Worm (Caenorhabditis elegans) whole organism, L3 larva: ENCODE data around the gene Y73B6BL.27.

ENCODE experiments used
- R02D3.7 ChIP-seq: fragments of 150-350 bp; optimal IDR thresholded peaks from 2 replicates; lab custom pipeline; 2014; ENCODE audit warnings: missing biosample characterization, missing genetic modification characterization
- ZK546.5 ChIP-seq: sonication (generic microtip); optimal IDR thresholded peaks from 2 replicates; lab custom pipeline; 2017; ENCODE audit warnings: missing biosample characterization, missing genetic modification characterization
- aly-2 ChIP-seq: fragments of 150-350 bp; optimal IDR thresholded peaks from 2 replicates; lab custom pipeline; 2014; ENCODE audit warnings: missing biosample characterization, missing genetic modification characterization
- ama-1 ChIP-seq: fragments of 150-350 bp; optimal IDR thresholded peaks from 2 replicates; lab custom pipeline; 2018
- ceh-16 ChIP-seq: sonication (generic microtip); optimal IDR thresholded peaks from 2 replicates; lab custom pipeline; 2017; ENCODE audit warnings: missing biosample characterization, missing genetic modification characterization
- ceh-9 ChIP-seq: sonication (generic microtip); optimal IDR thresholded peaks from 2 replicates; lab custom pipeline; 2018; ENCODE audit warnings: missing biosample characterization, missing genetic modification characterization
- daf-12 ChIP-seq: fragments of 150-350 bp; optimal IDR thresholded peaks from 2 replicates; lab custom pipeline; 2014; ENCODE audit warnings: missing biosample characterization, missing genetic modification reagents, missing genetic modification characterization
- egl-27 ChIP-seq: sonication (generic microtip); optimal IDR thresholded peaks from 4 replicates; lab custom pipeline; 2017; ENCODE audit warnings: missing biosample characterization, missing genetic modification reagents, missing genetic modification characterization
- egl-5 ChIP-seq: fragments of 150-350 bp; optimal IDR thresholded peaks from 2 replicates; lab custom pipeline; 2017; ENCODE audit warnings: missing biosample characterization, missing genetic modification reagents, missing genetic modification characterization, inconsistent platforms
- elt-1 ChIP-seq: fragments of 150-350 bp; optimal IDR thresholded peaks from 2 replicates; lab custom pipeline; 2014; ENCODE audit warnings: missing biosample characterization, missing genetic modification characterization
- elt-2 ChIP-seq: sonication (generic microtip); optimal IDR thresholded peaks from 2 replicates; lab custom pipeline; 2016; ENCODE audit warnings: missing genetic modification reagents, mild to moderate bottlenecking, missing genetic modification characterization, missing compliant biosample characterization
- elt-3 ChIP-seq, 3 experiments: fragments of 150-350 bp in 1 of 3; sonication (generic microtip) in 2 of 3; optimal IDR thresholded peaks; 2 replicates in 2 of 3; 4 replicates in 1 of 3; lab custom pipeline; 2014 to 2017; ENCODE audit warnings: missing biosample characterization in 3 of 3, missing genetic modification characterization in 3 of 3
- eor-1 ChIP-seq, 2 experiments: fragments of 150-350 bp; optimal IDR thresholded peaks; 2 replicates each; lab custom pipeline; 2014 to 2018; ENCODE audit warnings: missing biosample characterization in 2 of 2, missing genetic modification characterization in 2 of 2
- fkh-10 ChIP-seq: sonication (generic microtip); optimal IDR thresholded peaks from 2 replicates; lab custom pipeline; 2017; ENCODE audit warnings: missing biosample characterization, missing genetic modification reagents, missing genetic modification characterization
- fkh-2 ChIP-seq: fragments of 150-350 bp; optimal IDR thresholded peaks from 2 replicates; lab custom pipeline; 2014; ENCODE audit warnings: missing biosample characterization, missing genetic modification reagents, missing genetic modification characterization
- fos-1 ChIP-seq: fragments of 150-350 bp; optimal IDR thresholded peaks from 2 replicates; lab custom pipeline; 2014; ENCODE audit warnings: missing biosample characterization, missing genetic modification characterization
- hmg-11 ChIP-seq: sonication (generic microtip); optimal IDR thresholded peaks from 2 replicates; lab custom pipeline; 2016; ENCODE audit warnings: missing genetic modification characterization, missing compliant biosample characterization
- jun-1 ChIP-seq: fragments of 150-350 bp; optimal IDR thresholded peaks from 2 replicates; lab custom pipeline; 2014; ENCODE audit warnings: missing biosample characterization, missing genetic modification reagents, missing genetic modification characterization
- lin-15B ChIP-seq: fragments of 150-350 bp; optimal IDR thresholded peaks from 2 replicates; lab custom pipeline; 2014; ENCODE audit warnings: missing biosample characterization, missing genetic modification characterization
- lin-39 ChIP-seq: fragments of 150-350 bp; optimal IDR thresholded peaks from 2 replicates; lab custom pipeline; 2018; ENCODE audit warnings: missing biosample characterization, missing genetic modification reagents, missing genetic modification characterization
- lsy-12 ChIP-seq: sonication (generic microtip); optimal IDR thresholded peaks from 2 replicates; lab custom pipeline; 2016; ENCODE audit warnings: mild to moderate bottlenecking, missing genetic modification characterization, missing compliant biosample characterization
- mdl-1 ChIP-seq: fragments of 150-350 bp; optimal IDR thresholded peaks from 2 replicates; lab custom pipeline; 2014; ENCODE audit warnings: missing biosample characterization, missing genetic modification characterization
- mml-1 ChIP-seq: fragments of 150-350 bp; sonication (generic microtip); optimal IDR thresholded peaks from 3 replicates; lab custom pipeline; 2014; ENCODE audit warnings: missing biosample characterization, missing genetic modification characterization
- nfya-1 ChIP-seq: sonication (generic microtip); optimal IDR thresholded peaks from 2 replicates; lab custom pipeline; 2017; ENCODE audit warnings: missing genetic modification characterization, mild to moderate bottlenecking, missing compliant biosample characterization, antibody characterized with exemption, moderate library complexity; ENCODE audit not compliant: insufficient read depth
- nhr-11 ChIP-seq: fragments of 150-350 bp; optimal IDR thresholded peaks from 2 replicates; lab custom pipeline; 2014; ENCODE audit warnings: missing biosample characterization, missing genetic modification characterization
- nhr-23 ChIP-seq: fragments of 150-350 bp; optimal IDR thresholded peaks from 2 replicates; lab custom pipeline; 2014; ENCODE audit warnings: missing biosample characterization, missing genetic modification reagents, missing genetic modification characterization
- nhr-25 ChIP-seq: sonication (generic microtip); optimal IDR thresholded peaks from 2 replicates; lab custom pipeline; 2017; ENCODE audit warnings: missing biosample characterization, missing genetic modification characterization
- nhr-43 ChIP-seq: sonication (generic microtip); optimal IDR thresholded peaks from 2 replicates; lab custom pipeline; 2016; ENCODE audit warnings: mild to moderate bottlenecking, missing genetic modification characterization, missing compliant biosample characterization; ENCODE audit not compliant: poor library complexity, severe bottlenecking
- nhr-67 ChIP-seq: fragments of 150-350 bp; optimal IDR thresholded peaks from 2 replicates; lab custom pipeline; 2014; ENCODE audit warnings: missing biosample characterization, missing genetic modification characterization
- nhr-76 ChIP-seq: fragments of 150-350 bp; sonication (generic microtip); optimal IDR thresholded peaks from 5 replicates; lab custom pipeline; 2014; ENCODE audit warnings: missing biosample characterization, missing genetic modification characterization
- nhr-77 ChIP-seq: fragments of 150-350 bp; optimal IDR thresholded peaks from 2 replicates; lab custom pipeline; 2014; ENCODE audit warnings: missing biosample characterization, missing genetic modification characterization
- pha-4 ChIP-seq: fragments of 150-350 bp; optimal IDR thresholded peaks from 2 replicates; lab custom pipeline; 2014; ENCODE audit warnings: missing biosample characterization, missing genetic modification reagents, missing genetic modification characterization
- pqm-1 ChIP-seq: fragments of 150-350 bp; optimal IDR thresholded peaks from 2 replicates; lab custom pipeline; 2017; ENCODE audit warnings: missing biosample characterization, missing genetic modification characterization, inconsistent platforms
- skn-1 ChIP-seq: fragments of 150-350 bp; optimal IDR thresholded peaks from 2 replicates; lab custom pipeline; 2014; ENCODE audit warnings: missing biosample characterization, missing genetic modification characterization
- snpc-4 ChIP-seq: fragments of 150-350 bp; optimal IDR thresholded peaks from 2 replicates; lab custom pipeline; 2014; ENCODE audit warnings: missing biosample characterization, missing genetic modification characterization
- tbx-2 ChIP-seq: sonication (generic microtip); optimal IDR thresholded peaks from 2 replicates; lab custom pipeline; 2016; ENCODE audit warnings: mild to moderate bottlenecking, missing genetic modification characterization, missing compliant biosample characterization
- unc-39 ChIP-seq: sonication (generic microtip); optimal IDR thresholded peaks from 4 replicates; lab custom pipeline; 2017; ENCODE audit warnings: missing biosample characterization, missing genetic modification characterization
- unc-62 ChIP-seq: fragments of 150-350 bp; sonication (generic microtip); optimal IDR thresholded peaks from 4 replicates; lab custom pipeline; 2014; ENCODE audit warnings: missing biosample characterization, missing genetic modification reagents, missing genetic modification characterization
- zag-1 ChIP-seq: fragments of 150-350 bp; optimal IDR thresholded peaks from 2 replicates; lab custom pipeline; 2014; ENCODE audit warnings: missing biosample characterization, missing genetic modification characterization
- ztf-11 ChIP-seq: fragments of 150-350 bp; optimal IDR thresholded peaks from 2 replicates; lab custom pipeline; 2014; ENCODE audit warnings: missing biosample characterization, missing genetic modification characterization
- ztf-4 ChIP-seq: fragments of 150-350 bp; optimal IDR thresholded peaks from 2 replicates; lab custom pipeline; 2014; ENCODE audit warnings: missing biosample characterization, missing genetic modification characterization

Y73B6BL.27 gene

DNA sequence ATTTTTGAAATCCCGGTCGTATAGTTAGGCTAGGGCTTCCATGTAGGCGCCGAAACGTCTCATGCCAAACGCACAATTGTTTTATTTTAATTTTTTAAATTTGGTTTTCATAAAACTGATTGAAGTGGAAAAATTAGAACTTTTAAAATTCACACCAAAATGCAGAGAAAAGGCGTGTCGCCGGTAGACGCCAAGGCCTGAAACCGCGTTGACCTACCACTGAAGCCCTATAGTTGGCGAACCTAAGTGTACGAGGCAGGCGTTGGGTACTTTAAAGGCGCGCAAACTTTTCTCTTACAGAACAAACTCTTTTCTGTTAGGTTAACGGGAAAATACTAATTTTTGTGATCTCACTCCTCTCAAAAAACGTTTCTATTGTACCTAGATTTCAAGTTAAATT is 20.3 kb upstream of the Y73B6BL.27 start, which contains the start of gene Y73B6BL.44:
Gene Y73B6BL.44 (plus strand): TSS at position 301 of the 400 bp plus-strand sequence.
- TF ChIP-seq zag-1 (tag; lab: Kevin White, UChicago) (no peak), mdl-1 (tag; lab: Kevin White, UChicago) (no peak), pqm-1 (no peak), eor-1 (tag; optimal IDR thresholded peaks at IDR 0.05; lab: Kevin White, UChicago) (no peak), fkh-2 (no peak), lsy-12 (tag; lab: Kevin White, UChicago) (no peak), lin-39 (no peak), fos-1 (no peak), jun-1 (tag; lab: Kevin White, UChicago) (no peak), mml-1 (tag; lab: Kevin White, UChicago) (no peak)

ce11 chrIV:6491915-6492314 is 18.9 kb upstream of the Y73B6BL.27 start:
- TF ChIP-seq nhr-25 (peak; percentile 33), daf-12 (tag; lab: Kevin White, UChicago) (no peak), elt-1 (tag; lab: Kevin White, UChicago) (peak; percentile 74)

DNA sequence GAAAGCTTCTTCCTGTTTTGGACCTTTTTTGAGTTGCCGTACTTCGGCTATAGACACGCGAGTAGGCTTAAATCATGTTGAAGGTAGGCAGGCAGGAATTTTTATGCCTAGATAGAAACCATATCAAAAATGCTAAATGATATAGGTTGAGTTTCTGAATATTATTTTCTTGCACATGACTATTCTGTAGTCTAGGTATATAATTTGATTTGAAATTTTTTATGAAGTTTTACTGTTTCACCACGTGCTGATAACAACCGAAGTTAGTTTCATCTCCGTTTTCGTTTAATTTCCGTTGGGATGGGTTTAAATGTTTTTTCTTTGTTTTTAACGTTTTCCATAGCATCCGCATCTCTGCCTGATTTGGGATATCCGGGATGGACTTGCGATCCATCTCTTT is 14.0 kb upstream of the Y73B6BL.27 start, which contains the start of gene Y73B6BL.37:
Gene Y73B6BL.37 (plus strand): TSS at position 301 of the 400 bp plus-strand sequence.
- no peak for TF ChIP-seq skn-1 (tag; lab: Kevin White, UChicago)
- TF ChIP-seq pha-4 (tag; lab: Kevin White, UChicago): no peak
- TF ChIP-seq eor-1 (tag; optimal IDR thresholded peaks at IDR 0.05; lab: Kevin White, UChicago): no peak
- no peak for TF ChIP-seq nhr-67 (tag; lab: Kevin White, UChicago)
- TF ChIP-seq nhr-43 (tag; lab: Kevin White, UChicago): no peak
- no peak for TF ChIP-seq hmg-11 (tag; lab: Kevin White, UChicago)
- no peak for TF ChIP-seq ztf-4 (tag; lab: Kevin White, UChicago)
- TF ChIP-seq mdl-1 (tag; lab: Kevin White, UChicago): no peak
- TF ChIP-seq ztf-11 (tag; lab: Kevin White, UChicago): no peak
- TF ChIP-seq elt-2 (tag; lab: Kevin White, UChicago): no peak
- no peak for TF ChIP-seq daf-12 (tag; lab: Kevin White, UChicago)
- TF ChIP-seq mml-1 (tag; lab: Kevin White, UChicago): no peak
- no peak for TF ChIP-seq snpc-4 (tag; lab: Kevin White, UChicago)
- no peak for TF ChIP-seq jun-1 (tag; lab: Kevin White, UChicago)
- no peak for TF ChIP-seq lin-15B (tag; lab: Kevin White, UChicago)
- no peak for TF ChIP-seq nhr-11 (tag; lab: Kevin White, UChicago)
- TF ChIP-seq nhr-76: no peak
- TF ChIP-seq zag-1 (tag; lab: Kevin White, UChicago): no peak
- no peak for TF ChIP-seq R02D3.7 (tag; lab: Kevin White, UChicago)
- no peak for TF ChIP-seq nhr-77

DNA sequence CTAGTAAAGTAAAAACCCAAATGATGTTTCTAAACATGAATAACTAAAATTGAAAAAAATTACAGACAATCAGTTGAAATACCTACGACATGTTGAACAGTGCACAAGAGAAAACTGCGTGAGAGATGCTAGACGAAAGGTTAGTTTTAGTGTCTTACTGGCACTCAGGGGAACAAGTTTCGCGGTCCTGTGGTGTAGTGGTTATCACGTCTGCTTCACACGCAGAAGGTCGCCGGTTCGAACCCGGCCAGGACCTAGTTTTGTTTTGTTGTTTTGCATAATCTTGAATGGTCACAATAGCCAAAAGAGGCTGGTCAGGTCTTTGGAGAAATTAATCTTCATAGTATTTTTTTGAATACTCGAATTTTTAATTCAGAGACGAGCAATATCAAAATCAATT is 7.9 kb upstream of the Y73B6BL.27 start:
- TF ChIP-seq eor-1 (tag; optimal IDR thresholded peaks at IDR 0.05; lab: Kevin White, UChicago) (no peak), ZK546.5 (tag; lab: Kevin White, UChicago) (no peak), hmg-11 (tag; lab: Kevin White, UChicago) (peak; percentile 56), elt-2 (tag; lab: Kevin White, UChicago) (peak; percentile 30), pha-4 (tag; lab: Kevin White, UChicago) (peak; percentile 32), zag-1 (tag; lab: Kevin White, UChicago) (no peak), lsy-12 (tag; lab: Kevin White, UChicago) (peak; percentile 44), nhr-43 (tag; lab: Kevin White, UChicago) (peak; percentile 73), nhr-23 (tag; lab: Kevin White, UChicago) (no peak), nhr-76 (no peak), nhr-25 (peak; percentile 26), pqm-1 (peak; percentile 29), nfya-1 (tag; lab: Kevin White, UChicago) (peak; percentile 23), egl-27 (tag; lab: Kevin White, UChicago) (peak; percentile 36)

ce11 chrIV:6480221-6480620 is 7.2 kb upstream of the Y73B6BL.27 start, which contains the start of gene tyr-6:
Gene tyr-6 (plus strand): TSS chrIV:6480521.
- TF ChIP-seq unc-62 (no peak), pha-4 (tag; lab: Kevin White, UChicago) (no peak), nhr-76 (no peak), tbx-2 (tag; lab: Kevin White, UChicago) (no peak), nhr-11 (tag; lab: Kevin White, UChicago) (no peak), elt-3 (tag; optimal IDR thresholded peaks at IDR 0.05; lab: Kevin White, UChicago) (no peak), ceh-16 (no peak), ceh-9 (tag; lab: Kevin White, UChicago) (no peak), egl-5 (tag; lab: Kevin White, UChicago) (no peak), jun-1 (tag; lab: Kevin White, UChicago) (no peak), egl-27 (tag; lab: Kevin White, UChicago) (no peak), fkh-10 (GFP tag; lab: Kevin White, UChicago) (no peak), nhr-25 (no peak), unc-39 (no peak), aly-2 (tag; lab: Kevin White, UChicago) (no peak), fkh-2 (no peak), elt-1 (tag; lab: Kevin White, UChicago) (no peak), ama-1 (lab: Kevin White, UChicago) (no peak)
